Worm (Caenorhabditis elegans) whole organism, young adult: ENCODE measurements around the gene nspc-3.

Experiments used
- F23B12.7 ChIP-seq: sonication (generic microtip); optimal IDR thresholded peaks from 2 replicates; lab custom pipeline; 2017; ENCODE audit warnings: missing genetic modification characterization, mild to moderate bottlenecking, missing compliant biosample characterization, antibody characterized with exemption, moderate library complexity; ENCODE audit not compliant: insufficient read depth
- ama-1 ChIP-seq, 3 experiments: fragments of 150-350 bp in 1 of 3; sonication (generic microtip) in 2 of 3; optimal IDR thresholded peaks; 2 replicates each; lab custom pipeline; 2014 to 2018; ENCODE audit warnings: missing biosample characterization in 2 of 3, missing genetic modification characterization in 2 of 3, missing genetic modification reagents in 2 of 3
- aptf-2 ChIP-seq: fragments of 200-800 bp; sonication (Bioruptor generic); conservative IDR thresholded peaks from 2 replicates; pipeline ENCODE4 v1.3.6; 2022; ENCODE audit warnings: missing genetic modification reagents, missing genetic modification characterization, missing compliant biosample characterization
- attf-6 ChIP-seq: fragments of 200-800 bp; sonication (Bioruptor generic); IDR thresholded peaks from 2 replicates; pipeline ENCODE4 v1.3.6; 2022; ENCODE audit warnings: missing genetic modification reagents, missing genetic modification characterization, missing compliant biosample characterization
- dpl-1 ChIP-seq: fragments of 150-350 bp; optimal IDR thresholded peaks from 2 replicates; lab custom pipeline; 2014; ENCODE audit warnings: missing biosample characterization, missing genetic modification reagents, missing genetic modification characterization
- him-1 ChIP-seq: sonication (generic microtip); optimal IDR thresholded peaks from 2 replicates; lab custom pipeline; 2016; ENCODE audit warnings: missing genotype, missing genetic modification reagents, missing genetic modification characterization, missing compliant biosample characterization
- let-607 ChIP-seq, 2 experiments: fragments of 200-800 bp in 1 of 2; sonication (Bioruptor generic) in 1 of 2; sonication (generic microtip) in 1 of 2; optimal IDR thresholded peaks; 2 replicates each; lab custom pipeline; 2016 to 2018; ENCODE audit warnings: mild to moderate bottlenecking in 2 of 2, missing compliant biosample characterization in 2 of 2, missing genetic modification characterization in 2 of 2, moderate library complexity in 2 of 2, missing genotype in 1 of 2
- nhr-90 ChIP-seq: sonication (generic microtip); optimal IDR thresholded peaks from 2 replicates; lab custom pipeline; 2016; ENCODE audit warnings: missing genotype, mild to moderate bottlenecking, missing genetic modification characterization, missing compliant biosample characterization
- snpc-4 ChIP-seq, 5 experiments: fragments of 150-350 bp in 1 of 5; sonication (generic microtip) in 4 of 5; optimal IDR thresholded peaks; 2 replicates each; lab custom pipeline; 2014 to 2018; ENCODE audit warnings: missing genetic modification characterization in 5 of 5, missing biosample characterization in 3 of 5, antibody characterized with exemption in 2 of 5, mild to moderate bottlenecking in 2 of 5, missing compliant biosample characterization in 2 of 5, missing genotype in 2 of 5, moderate library complexity in 2 of 5, missing genetic modification reagents in 1 of 5
- somi-1 ChIP-seq: fragments of 200-800 bp; sonication (Bioruptor generic); optimal IDR thresholded peaks from 2 replicates; lab custom pipeline; 2018; ENCODE audit warnings: mild to moderate bottlenecking, missing genetic modification characterization, missing compliant biosample characterization
- tbp1 ChIP-seq: fragments of 200-800 bp; sonication (Bioruptor generic); optimal IDR thresholded peaks from 2 replicates; lab custom pipeline; 2018; ENCODE audit warnings: mild to moderate bottlenecking, missing genetic modification characterization, missing compliant biosample characterization
- zfh-2 ChIP-seq: fragments of 200-800 bp; sonication (Bioruptor generic); conservative IDR thresholded peaks from 2 replicates; pipeline ENCODE4 v1.3.6; 2022; ENCODE audit warnings: missing genetic modification reagents, missing genetic modification characterization, missing compliant biosample characterization
- zim-3 ChIP-seq: sonication (generic microtip); optimal IDR thresholded peaks from 2 replicates; lab custom pipeline; 2017; ENCODE audit warnings: mild to moderate bottlenecking, missing genetic modification characterization, moderate library complexity, missing compliant biosample characterization

ce11 chrX:8582767-8583360, 46.0 kb downstream of the nspc-3 start:
- no peak for TF ChIP-seq F23B12.7
- TF ChIP-seq ama-1 (optimal IDR thresholded peaks at IDR 0.05; lab: Kevin White, UChicago) = no peak
- no peak for TF ChIP-seq ama-1 (GFP tag; optimal IDR thresholded peaks at IDR 0.05; lab: Kevin White, UChicago)
- no peak for TF ChIP-seq let-607 (tag; optimal IDR thresholded peaks at IDR 0.05; lab: Kevin White, UChicago)
- no peak for TF ChIP-seq snpc-4 (GFP tag; optimal IDR thresholded peaks at IDR 0.05; lab: Kevin White, UChicago)
- no peak for TF ChIP-seq snpc-4 (tag; optimal IDR thresholded peaks at IDR 0.05; lab: Kevin White, UChicago)
- TF ChIP-seq somi-1 (GFP tag; lab: Kevin White, UChicago) = no peak
- no peak for TF ChIP-seq zfh-2 (GFP tag; lab: Robert Waterston, UW)
- TF ChIP-seq tbp1 = no peak
- no peak for TF ChIP-seq him-1 (tag; lab: Kevin White, UChicago)
- no peak for TF ChIP-seq aptf-2
- TF ChIP-seq attf-6 (GFP tag; lab: Robert Waterston, UW) = no peak
- TF ChIP-seq dpl-1 (GFP tag; lab: Kevin White, UChicago) = no peak
- no peak for TF ChIP-seq zim-3
- no peak for TF ChIP-seq nhr-90 (tag; lab: Kevin White, UChicago)
